Fruit fly (Drosophila melanogaster) whole organism, embryonic: Measurements from ENCODE around the gene Arpc1.

Experiments used
- CG10543 ChIP-seq: fragments of 200-800 bp; sonication (Bioruptor generic); optimal IDR thresholded peaks from 3 replicates; lab custom pipeline; 2017; ENCODE audit warnings: missing biosample characterization, mild to moderate bottlenecking, missing genetic modification characterization, moderate library complexity
- CG13123 ChIP-seq: fragments of 200-800 bp; sonication (Bioruptor generic); optimal IDR thresholded peaks from 2 replicates; lab custom pipeline; 2016; ENCODE audit warnings: missing biosample characterization, missing genetic modification characterization
- Dad ChIP-seq: fragments of 200-800 bp; sonication (Bioruptor generic); optimal IDR thresholded peaks from 3 replicates; lab custom pipeline; 2016; ENCODE audit warnings: missing biosample characterization, missing genetic modification characterization
- Pdp1 ChIP-seq, 2 experiments: fragments of 200-800 bp; sonication (Bioruptor generic); optimal IDR thresholded peaks; 3 replicates each; lab custom pipeline; 2016; ENCODE audit warnings: missing biosample characterization in 2 of 2, missing genetic modification characterization in 2 of 2, mild to moderate bottlenecking in 1 of 2, moderate library complexity in 1 of 2
- YL-1 ChIP-seq: fragments of 200-800 bp; sonication (Bioruptor generic); optimal IDR thresholded peaks from 3 replicates; lab custom pipeline; 2017; ENCODE audit warnings: missing biosample characterization, mild to moderate bottlenecking, missing genetic modification characterization
- lmd ChIP-seq: fragments of 200-800 bp; sonication (Bioruptor generic); IDR thresholded peaks from 2 replicates; pipeline ENCODE4 v1.3.6; 2022; ENCODE audit warnings: missing biosample characterization, missing genetic modification characterization
- tup ChIP-seq: fragments of 200-800 bp; sonication (Bioruptor generic); optimal IDR thresholded peaks from 2 replicates; lab custom pipeline; 2016; ENCODE audit warnings: missing biosample characterization, mild to moderate bottlenecking, missing genetic modification characterization, moderate library complexity

- TF ChIP-seq YL-1 = no peak
- TF ChIP-seq CG10543 (GFP tag; lab: Kevin White, UChicago) = no peak
- no peak for TF ChIP-seq lmd (GFP tag; lab: Robert Waterston, UW)
- no peak for TF ChIP-seq Pdp1 (GFP tag; optimal IDR thresholded peaks at IDR 0.05; lab: Kevin White, UChicago)
- TF ChIP-seq CG13123 = no peak
- no peak for TF ChIP-seq Dad
- TF ChIP-seq tup = no peak
Observed at dm6 chr2L:13803805-13804560, 25.6 kb downstream of the Arpc1 start.
